Fruit fly (Drosophila melanogaster) whole organism, embryonic: ENCODE measurements around the gene Ced-12.

Source experiments
- CG11247 ChIP-seq: fragments of 200-800 bp; sonication (Bioruptor generic); IDR thresholded peaks from 2 replicates; pipeline ENCODE4 v1.3.6; 2022; ENCODE audit warnings: missing biosample characterization, missing genetic modification characterization
- CG11504 ChIP-seq: fragments of 200-800 bp; sonication (Bioruptor generic); optimal IDR thresholded peaks from 3 replicates; lab custom pipeline; 2019; ENCODE audit warnings: missing biosample characterization, mild to moderate bottlenecking, missing genetic modification characterization, moderate library complexity
- CG12155 ChIP-seq: fragments of 200-800 bp; sonication (Bioruptor generic); optimal IDR thresholded peaks from 3 replicates; lab custom pipeline; 2016; ENCODE audit warnings: missing biosample characterization, missing genetic modification characterization
- CG12236 ChIP-seq: fragments of 200-800 bp; sonication (Bioruptor generic); optimal IDR thresholded peaks from 2 replicates; lab custom pipeline; 2016; ENCODE audit warnings: missing biosample characterization, missing genetic modification characterization
- CG1529 ChIP-seq: fragments of 200-800 bp; sonication (Bioruptor generic); optimal IDR thresholded peaks from 3 replicates; lab custom pipeline; 2018; ENCODE audit warnings: missing biosample characterization, missing genetic modification characterization
- CG16779 ChIP-seq: fragments of 200-800 bp; sonication (Bioruptor generic); IDR thresholded peaks from 2 replicates; pipeline ENCODE4 v1.3.6; 2022; ENCODE audit warnings: missing biosample characterization, missing genetic modification characterization
- CG16815 ChIP-seq: fragments of 200-800 bp; sonication (Bioruptor generic); optimal IDR thresholded peaks from 3 replicates; lab custom pipeline; 2017; ENCODE audit warnings: missing biosample characterization, mild to moderate bottlenecking, missing genetic modification characterization
- CG3995 ChIP-seq: fragments of 200-800 bp; sonication (Bioruptor generic); optimal IDR thresholded peaks from 3 replicates; lab custom pipeline; 2016; ENCODE audit warnings: missing biosample characterization, missing genetic modification characterization
- CG4730 ChIP-seq: fragments of 200-800 bp; sonication (Bioruptor generic); IDR thresholded peaks from 2 replicates; pipeline ENCODE4 v1.3.6; 2022; ENCODE audit warnings: missing biosample characterization, missing genetic modification characterization
- CG5180 ChIP-seq: fragments of 200-800 bp; sonication (Bioruptor generic); optimal IDR thresholded peaks from 3 replicates; lab custom pipeline; 2017; ENCODE audit warnings: missing biosample characterization, missing genetic modification characterization, mild to moderate bottlenecking, moderate library complexity, missing genetic modification reagents
- CG6689 ChIP-seq: fragments of 200-800 bp; sonication (Bioruptor generic); IDR thresholded peaks from 2 replicates; pipeline ENCODE4 v1.3.6; 2022; ENCODE audit warnings: missing biosample characterization, missing genetic modification characterization
- CG8765 ChIP-seq: fragments of 200-800 bp; sonication (Bioruptor generic); IDR thresholded peaks from 2 replicates; pipeline ENCODE4 v1.3.6; 2022; ENCODE audit warnings: missing biosample characterization, missing genetic modification characterization
- CTCF ChIP-seq: fragments of 200-800 bp; sonication (Bioruptor generic); optimal IDR thresholded peaks from 2 replicates; lab custom pipeline; 2017; ENCODE audit warnings: missing biosample characterization, mild to moderate bottlenecking, missing genetic modification characterization, moderate library complexity
- Deaf1 ChIP-seq: fragments of 200-800 bp; optimal IDR thresholded peaks from 3 replicates; lab custom pipeline; 2019; ENCODE audit warnings: missing biosample characterization, mild to moderate bottlenecking, missing genetic modification characterization, moderate library complexity
- Doc2 ChIP-seq: fragments of 200-800 bp; sonication (Bioruptor generic); IDR thresholded peaks from 2 replicates; pipeline ENCODE4 v1.3.6; 2022; ENCODE audit warnings: missing biosample characterization, missing genetic modification characterization
- Drgx ChIP-seq: fragments of 200-800 bp; sonication (Bioruptor generic); IDR thresholded peaks from 2 replicates; pipeline ENCODE4 v1.3.6; 2022; ENCODE audit warnings: missing biosample characterization, missing genetic modification characterization
- HmgZ ChIP-seq: fragments of 200-800 bp; sonication (Bioruptor generic); optimal IDR thresholded peaks from 2 replicates; lab custom pipeline; 2018; ENCODE audit warnings: missing biosample characterization, mild to moderate bottlenecking, missing genetic modification characterization
- Lpt ChIP-seq: fragments of >200 bp; optimal IDR thresholded peaks from 2 replicates; lab custom pipeline; 2018; ENCODE audit warnings: missing biosample characterization, missing genetic modification characterization
- Scr ChIP-seq: fragments of 200-800 bp; sonication (Bioruptor generic); IDR thresholded peaks from 2 replicates; pipeline ENCODE4 v1.3.6; 2022; ENCODE audit warnings: missing biosample characterization, missing genetic modification characterization; ENCODE audit not compliant: partially characterized antibody
- Spps ChIP-seq: fragments of 200-800 bp; sonication (Bioruptor generic); optimal IDR thresholded peaks from 2 replicates; lab custom pipeline; 2018; ENCODE audit warnings: missing biosample characterization, mild to moderate bottlenecking, missing genetic modification characterization
- TFAM ChIP-seq: fragments of 200-800 bp; sonication (Bioruptor generic); optimal IDR thresholded peaks from 2 replicates; lab custom pipeline; 2017; ENCODE audit warnings: missing biosample characterization, missing genetic modification characterization, inconsistent platforms
- Tbp ChIP-seq: fragments of >200 bp; optimal IDR thresholded peaks from 2 replicates; lab custom pipeline; 2018; ENCODE audit warnings: missing biosample characterization, missing genetic modification characterization
- Trl ChIP-seq, 3 experiments: fragments of >200 bp in 2 of 3; fragments of 200-800 bp in 1 of 3; sonication (Bioruptor generic) in 1 of 3; optimal IDR thresholded peaks; 2 replicates in 1 of 3; 3 replicates in 2 of 3; lab custom pipeline; 2016 to 2017; ENCODE audit warnings: missing biosample characterization in 1 of 3, missing genetic modification characterization in 1 of 3
- bbx ChIP-seq: fragments of 200-800 bp; sonication (Bioruptor generic); IDR thresholded peaks from 2 replicates; pipeline ENCODE4 v1.3.6; 2022; ENCODE audit warnings: missing biosample characterization, missing genetic modification characterization; ENCODE audit not compliant: partially characterized antibody
- btn ChIP-seq: fragments of 200-800 bp; sonication (Bioruptor generic); optimal IDR thresholded peaks from 2 replicates; lab custom pipeline; 2016; ENCODE audit warnings: missing biosample characterization, missing genetic modification characterization
- cad ChIP-seq: fragments of >200 bp; optimal IDR thresholded peaks from 2 replicates; lab custom pipeline; 2017; ENCODE audit warnings: missing biosample characterization, missing genetic modification characterization
- caup ChIP-seq: fragments of 200-800 bp; sonication (Bioruptor generic); optimal IDR thresholded peaks from 3 replicates; lab custom pipeline; 2017; ENCODE audit warnings: missing biosample characterization, mild to moderate bottlenecking, missing genetic modification characterization, moderate library complexity; ENCODE audit not compliant: severe bottlenecking
- chinmo ChIP-seq: fragments of 200-800 bp; sonication (Bioruptor generic); IDR thresholded peaks from 4 replicates; pipeline ENCODE4 v1.3.6; 2022; ENCODE audit warnings: missing biosample characterization, missing genetic modification characterization; ENCODE audit not compliant: partially characterized antibody
- crol ChIP-seq: fragments of 200-800 bp; sonication (Bioruptor generic); IDR thresholded peaks from 2 replicates; pipeline ENCODE4 v1.3.6; 2022; ENCODE audit warnings: missing biosample characterization, missing genetic modification characterization
- ems ChIP-seq: fragments of 200-800 bp; sonication (Bioruptor generic); optimal IDR thresholded peaks from 3 replicates; lab custom pipeline; 2016; ENCODE audit warnings: missing biosample characterization, missing genetic modification characterization
- fd64A ChIP-seq: fragments of 200-800 bp; sonication (Bioruptor generic); optimal IDR thresholded peaks from 3 replicates; lab custom pipeline; 2018; ENCODE audit warnings: missing biosample characterization, mild to moderate bottlenecking, missing genetic modification characterization
- hbn ChIP-seq: fragments of 200-800 bp; sonication (Bioruptor generic); IDR thresholded peaks from 2 replicates; pipeline ENCODE4 v1.3.6; 2022; ENCODE audit warnings: missing biosample characterization, missing genetic modification characterization; ENCODE audit not compliant: partially characterized antibody
- lola ChIP-seq, 3 experiments: fragments of >200 bp in 2 of 3; fragments of 200-800 bp in 1 of 3; sonication (Bioruptor generic) in 1 of 3; optimal IDR thresholded peaks; 2 replicates each; lab custom pipeline; 2017 to 2019; ENCODE audit warnings: missing biosample characterization in 3 of 3, missing genetic modification characterization in 3 of 3, mild to moderate bottlenecking in 1 of 3, moderate library complexity in 1 of 3
- nau ChIP-seq: fragments of 200-800 bp; sonication (Bioruptor generic); optimal IDR thresholded peaks from 3 replicates; lab custom pipeline; 2017; ENCODE audit warnings: missing biosample characterization, mild to moderate bottlenecking, missing genetic modification characterization, missing genetic modification reagents
- pan ChIP-seq, 4 experiments: fragments of >200 bp in 3 of 4; fragments of 200-800 bp in 1 of 4; sonication (Bioruptor generic) in 1 of 4; optimal IDR thresholded peaks in 3 of 4; IDR thresholded peaks in 1 of 4; 2 replicates each; pipeline versions ENCODE4 v1.3.6 to Lab custom; 2017 to 2022; ENCODE audit warnings: missing biosample characterization in 2 of 4, missing genetic modification characterization in 2 of 4, mixed read lengths in 1 of 4
- pita ChIP-seq: fragments of 200-800 bp; sonication (Bioruptor generic); optimal IDR thresholded peaks from 2 replicates; lab custom pipeline; 2017; ENCODE audit warnings: missing biosample characterization, mild to moderate bottlenecking, missing genetic modification characterization
- row ChIP-seq: fragments of 200-800 bp; sonication (Bioruptor generic); IDR thresholded peaks from 3 replicates; pipeline ENCODE4 v1.3.6; 2022; ENCODE audit warnings: missing biosample characterization, missing genetic modification characterization
- sens ChIP-seq: fragments of 200-800 bp; sonication (Bioruptor generic); peaks from one replicate; lab custom pipeline; 2016; ENCODE audit warnings: missing biosample characterization, missing genetic modification characterization
- sisA ChIP-seq: fragments of 200-800 bp; sonication (Bioruptor generic); IDR thresholded peaks from 2 replicates; pipeline ENCODE4 v1.3.6; 2022; ENCODE audit warnings: missing biosample characterization, missing genetic modification characterization
- so ChIP-seq: fragments of 200-800 bp; sonication (Bioruptor generic); IDR thresholded peaks from 3 replicates; pipeline ENCODE4 v1.3.6; 2022; ENCODE audit warnings: missing biosample characterization, missing genetic modification characterization
- sob ChIP-seq: fragments of 200-800 bp; sonication (Bioruptor generic); IDR thresholded peaks from 2 replicates; pipeline ENCODE4 v1.3.6; 2022; ENCODE audit warnings: missing biosample characterization, missing genetic modification characterization
- sqz ChIP-seq: fragments of 200-800 bp; sonication (Bioruptor generic); optimal IDR thresholded peaks from 3 replicates; lab custom pipeline; 2018; ENCODE audit warnings: missing biosample characterization, mild to moderate bottlenecking, missing genetic modification characterization
- stwl ChIP-seq: fragments of 200-800 bp; sonication (Bioruptor generic); optimal IDR thresholded peaks from 3 replicates; lab custom pipeline; 2018; ENCODE audit warnings: missing biosample characterization, mild to moderate bottlenecking, missing genetic modification characterization, moderate library complexity
- sug ChIP-seq: fragments of 200-800 bp; optimal IDR thresholded peaks from 2 replicates; lab custom pipeline; 2019; ENCODE audit warnings: missing biosample characterization, mild to moderate bottlenecking, missing genetic modification characterization, moderate library complexity
- tgo ChIP-seq: fragments of 200-800 bp; sonication (Bioruptor generic); IDR thresholded peaks from 3 replicates; pipeline ENCODE4 v1.3.6; 2022; ENCODE audit warnings: missing biosample characterization, missing genetic modification characterization
- ttk ChIP-seq: fragments of 200-800 bp; sonication (Bioruptor generic); IDR thresholded peaks from 2 replicates; pipeline ENCODE4 v2.1.2; 2022; ENCODE audit warnings: missing biosample characterization, missing genetic modification characterization
- yki ChIP-seq: fragments of >200 bp; optimal IDR thresholded peaks from 3 replicates; lab custom pipeline; 2018
- zfh1 ChIP-seq: fragments of 200-800 bp; sonication (Bioruptor generic); IDR thresholded peaks from 3 replicates; pipeline ENCODE4 v1.3.6; 2022; ENCODE audit warnings: missing biosample characterization, missing genetic modification characterization

Gene Ced-12

dm6 chr2L:12120000-12120399, 22.4 kb downstream of the Ced-12 start (continued):
- TF ChIP-seq nau (GFP tag; lab: Kevin White, UChicago) (no peak), fd64A (no peak), ttk (no peak), yki (no peak), CG5180 (peak; percentile 79), sug (no peak)

dm6 chr2L:12133275-12134124, 35.9 kb downstream of the Ced-12 start, which contains the start of gene rho-6:
TSS of gene rho-6 (minus strand) at chr2L:12133411.
- no peak for TF ChIP-seq crol (GFP tag; lab: Robert Waterston, UW)
- peak; percentile 70 for TF ChIP-seq sens (GFP tag; lab: Kevin White, UChicago)
- peak; percentile 95 for TF ChIP-seq CG11504
- TF ChIP-seq CG3995 (GFP tag; lab: Kevin White, UChicago), result peak; percentile 93
- peak; percentile 29 for TF ChIP-seq stwl (tag; lab: Kevin White, UChicago)
- TF ChIP-seq lola (GFP tag; optimal IDR thresholded peaks at IDR 0.05; lab: Kevin White, UChicago), result no peak
- TF ChIP-seq HmgZ (tag; lab: Kevin White, UChicago), result no peak
- no peak for TF ChIP-seq CG16779 (GFP tag; lab: Robert Waterston, UW)
- no peak for TF ChIP-seq Lpt (GFP tag; lab: Kevin White, UChicago)
- TF ChIP-seq pita (GFP tag; lab: Kevin White, UChicago), result peak; percentile 13
- TF ChIP-seq CG5180, result peak; percentile 43
- peak; percentile 41 for TF ChIP-seq CTCF

dm6 chr2L:12134125-12134378, 36.4 kb downstream of the Ced-12 start:
- TF ChIP-seq Scr (GFP tag; lab: Robert Waterston, UW) (no peak), hbn (GFP tag; lab: Robert Waterston, UW) (no peak), CG16815 (GFP tag; lab: Kevin White, UChicago) (no peak), pan (optimal IDR thresholded peaks at IDR 0.05; lab: Kevin White, UChicago) (no peak), pan (GFP tag; optimal IDR thresholded peaks at IDR 0.05 in 1 of 2, IDR thresholded peaks at IDR 0.05 in 1 of 2) (no peak), CG8765 (GFP tag; lab: Robert Waterston, UW) (no peak), chinmo (GFP tag; lab: Robert Waterston, UW) (no peak), Deaf1 (tag; lab: Kevin White, UChicago) (no peak), Drgx (GFP tag; lab: Robert Waterston, UW) (no peak), bbx (no peak), Trl (optimal IDR thresholded peaks at IDR 0.05; lab: Kevin White, UChicago) (peak; percentile 73 to 84), Trl (GFP tag; optimal IDR thresholded peaks at IDR 0.05; lab: Kevin White, UChicago) (no peak), CG11247 (GFP tag; lab: Robert Waterston, UW) (no peak), sob (GFP tag; lab: Robert Waterston, UW) (no peak), sqz (GFP tag; lab: Kevin White, UChicago) (peak; percentile 13), CG4730 (GFP tag; lab: Robert Waterston, UW) (no peak), so (GFP tag; lab: Robert Waterston, UW) (no peak), Tbp (GFP tag; lab: Kevin White, UChicago) (no peak)

- TF ChIP-seq tgo (no peak), cad (GFP tag; lab: Kevin White, UChicago) (no peak), caup (GFP tag; lab: Kevin White, UChicago) (no peak), CG12155 (GFP tag; lab: Kevin White, UChicago) (no peak), CG6689 (GFP tag; lab: Robert Waterston, UW) (no peak), CG1529 (no peak), row (GFP tag; lab: Robert Waterston, UW) (no peak), CG12236 (GFP tag; lab: Kevin White, UChicago) (no peak), ems (no peak), TFAM (no peak), Spps (tag; lab: Kevin White, UChicago) (no peak), zfh1 (GFP tag; lab: Robert Waterston, UW) (no peak), Doc2 (no peak), btn (no peak), sisA (GFP tag; lab: Robert Waterston, UW) (no peak)
Observed at dm6 chr2L:12137708-12138107, 40.1 kb downstream of the Ced-12 start, which contains the start of gene Gr33a. TSS of gene Gr33a (plus strand) at chr2L:12138008.
